Worm (Caenorhabditis elegans) whole organism, L4 larva: Measurements from ENCODE around the gene srd-42.

Experiments
- F26F4.8 ChIP-seq: fragments of 200-800 bp; sonication (Bioruptor generic); conservative IDR thresholded peaks from 2 replicates; pipeline ENCODE4 v1.3.6; 2022; ENCODE audit warnings: missing genetic modification characterization, missing compliant biosample characterization
- F37D6.2 ChIP-seq: sonication (generic microtip); optimal IDR thresholded peaks from 2 replicates; lab custom pipeline; 2016; ENCODE audit warnings: mild to moderate bottlenecking, missing genetic modification characterization, missing compliant biosample characterization
- F49E8.2 ChIP-seq: sonication (generic microtip); optimal IDR thresholded peaks from 2 replicates; lab custom pipeline; 2016; ENCODE audit warnings: missing compliant biosample characterization, mild to moderate bottlenecking, missing genetic modification characterization, borderline replicate concordance
- T20F7.1 ChIP-seq: fragments of 200-800 bp; sonication (Bioruptor generic); optimal IDR thresholded peaks from 2 replicates; lab custom pipeline; 2018; ENCODE audit warnings: mild to moderate bottlenecking, missing genetic modification characterization, missing compliant biosample characterization
- T26A8.4 ChIP-seq: fragments of 200-800 bp; sonication (Bioruptor generic); IDR thresholded peaks from 2 replicates; pipeline ENCODE4 v1.3.6; 2022; ENCODE audit warnings: missing genetic modification characterization, missing compliant biosample characterization
- Y48G9A.11 ChIP-seq: fragments of 200-800 bp; sonication (Bioruptor generic); IDR thresholded peaks from 2 replicates; pipeline ENCODE4 v1.3.6; 2022; ENCODE audit warnings: missing genetic modification reagents, missing genetic modification characterization, missing compliant biosample characterization
- Y5F2A.4 ChIP-seq: fragments of 200-800 bp; sonication (Bioruptor generic); optimal IDR thresholded peaks from 2 replicates; lab custom pipeline; 2018; ENCODE audit warnings: mild to moderate bottlenecking, missing genetic modification characterization, missing compliant biosample characterization
- attf-4 ChIP-seq: sonication (generic microtip); optimal IDR thresholded peaks from 3 replicates; lab custom pipeline; 2017; ENCODE audit warnings: missing biosample characterization, missing genetic modification characterization
- ceh-20 ChIP-seq: fragments of 200-800 bp; sonication (Bioruptor generic); IDR thresholded peaks from 2 replicates; pipeline ENCODE4 v1.3.6; 2022; ENCODE audit warnings: missing genetic modification reagents, missing genetic modification characterization, missing compliant biosample characterization
- ceh-82 ChIP-seq: sonication (generic microtip); optimal IDR thresholded peaks from 2 replicates; lab custom pipeline; 2017; ENCODE audit warnings: missing biosample characterization, missing genetic modification characterization
- ces-1 ChIP-seq: fragments of 150-350 bp; sonication (generic microtip); optimal IDR thresholded peaks from 4 replicates; lab custom pipeline; 2014; ENCODE audit warnings: missing biosample characterization, missing genetic modification reagents, missing genetic modification characterization
- ctbp-1 ChIP-seq: fragments of 200-800 bp; sonication (Bioruptor generic); IDR thresholded peaks from 2 replicates; pipeline ENCODE4 v1.3.6; 2022; ENCODE audit warnings: missing genetic modification reagents, missing genetic modification characterization, missing compliant biosample characterization
- daf-16 ChIP-seq, 3 experiments: sonication (generic microtip); optimal IDR thresholded peaks; 2 replicates each; lab custom pipeline; 2016 to 2017; ENCODE audit warnings: missing genetic modification characterization in 3 of 3, missing genetic modification reagents in 3 of 3, mild to moderate bottlenecking in 2 of 3, missing compliant biosample characterization in 2 of 3, missing biosample characterization in 1 of 3, moderate library complexity in 1 of 3
- daf-8 ChIP-seq: fragments of 200-800 bp; sonication (Bioruptor generic); IDR thresholded peaks from 2 replicates; pipeline ENCODE4 v1.3.6; 2022; ENCODE audit warnings: missing genetic modification characterization, missing compliant biosample characterization
- dmd-6 ChIP-seq: fragments of 200-800 bp; sonication (Bioruptor generic); IDR thresholded peaks from 2 replicates; pipeline ENCODE4 v1.3.6; 2022; ENCODE audit warnings: missing genetic modification reagents, missing genetic modification characterization, missing compliant biosample characterization
- dve-1 ChIP-seq: sonication (generic microtip); optimal IDR thresholded peaks from 2 replicates; lab custom pipeline; 2017; ENCODE audit warnings: antibody characterized with exemption, mild to moderate bottlenecking, missing genetic modification characterization, missing compliant biosample characterization; ENCODE audit not compliant: insufficient read depth
- gei-8 ChIP-seq: fragments of 200-800 bp; sonication (Bioruptor generic); optimal IDR thresholded peaks from 2 replicates; lab custom pipeline; 2018; ENCODE audit warnings: mild to moderate bottlenecking, missing genetic modification characterization, missing compliant biosample characterization
- hlh-11 ChIP-seq: fragments of 200-800 bp; sonication (Bioruptor generic); optimal IDR thresholded peaks from 2 replicates; lab custom pipeline; 2018; ENCODE audit warnings: mild to moderate bottlenecking, missing genetic modification characterization, missing compliant biosample characterization
- hlh-30 ChIP-seq: sonication (generic microtip); optimal IDR thresholded peaks from 2 replicates; lab custom pipeline; 2017; ENCODE audit warnings: antibody characterized with exemption, mild to moderate bottlenecking, missing genetic modification characterization, missing compliant biosample characterization; ENCODE audit not compliant: insufficient read depth
- jun-1 ChIP-seq: fragments of 150-350 bp; optimal IDR thresholded peaks from 2 replicates; lab custom pipeline; 2014; ENCODE audit warnings: missing biosample characterization, missing genetic modification reagents, missing genetic modification characterization
- lsy-2 ChIP-seq, 2 experiments: fragments of 150-350 bp in 1 of 2; sonication (generic microtip) in 1 of 2; optimal IDR thresholded peaks; 2 replicates each; lab custom pipeline; 2014 to 2017; ENCODE audit warnings: missing biosample characterization in 2 of 2, missing genetic modification characterization in 2 of 2
- mdl-1 ChIP-seq, 2 experiments: fragments of 150-350 bp in 1 of 2; sonication (generic microtip) in 1 of 2; optimal IDR thresholded peaks; 2 replicates each; lab custom pipeline; 2014 to 2017; ENCODE audit warnings: missing biosample characterization in 2 of 2, missing genetic modification characterization in 2 of 2
- mep-1 ChIP-seq: fragments of 150-350 bp; sonication (generic microtip); optimal IDR thresholded peaks from 3 replicates; lab custom pipeline; 2014; ENCODE audit warnings: missing biosample characterization, missing genetic modification characterization
- mxl-3 ChIP-seq: fragments of 200-800 bp; sonication (Bioruptor generic); optimal IDR thresholded peaks from 2 replicates; lab custom pipeline; 2018; ENCODE audit warnings: mild to moderate bottlenecking, missing genetic modification characterization, missing compliant biosample characterization
- nhr-111 ChIP-seq: fragments of 200-800 bp; sonication (Bioruptor generic); optimal IDR thresholded peaks from 2 replicates; lab custom pipeline; 2018; ENCODE audit warnings: mild to moderate bottlenecking, missing genetic modification characterization, missing compliant biosample characterization
- nhr-237 ChIP-seq: sonication (generic microtip); optimal IDR thresholded peaks from 2 replicates; lab custom pipeline; 2017; ENCODE audit warnings: missing biosample characterization, missing genetic modification characterization
- nhr-25 ChIP-seq: sonication (generic microtip); optimal IDR thresholded peaks from 2 replicates; lab custom pipeline; 2017; ENCODE audit warnings: missing genetic modification characterization, mild to moderate bottlenecking, missing compliant biosample characterization, antibody characterized with exemption, moderate library complexity, borderline replicate concordance; ENCODE audit not compliant: insufficient read depth
- nhr-28 ChIP-seq: fragments of 150-350 bp; optimal IDR thresholded peaks from 2 replicates; lab custom pipeline; 2014; ENCODE audit warnings: missing biosample characterization, missing genetic modification characterization
- nhr-41 ChIP-seq: fragments of 200-800 bp; sonication (Bioruptor generic); IDR thresholded peaks from 2 replicates; pipeline ENCODE4 v1.3.6; 2022; ENCODE audit warnings: missing genetic modification reagents, missing genetic modification characterization, missing compliant biosample characterization
- nhr-42 ChIP-seq: fragments of 200-800 bp; sonication (Bioruptor generic); IDR thresholded peaks from 2 replicates; pipeline ENCODE4 v1.3.6; 2022; ENCODE audit warnings: missing genetic modification characterization, missing compliant biosample characterization
- nhr-48 ChIP-seq: sonication (generic microtip); optimal IDR thresholded peaks from 2 replicates; lab custom pipeline; 2016; ENCODE audit warnings: mild to moderate bottlenecking, missing genetic modification characterization, missing compliant biosample characterization
- nhr-77 ChIP-seq: fragments of 150-350 bp; optimal IDR thresholded peaks from 2 replicates; lab custom pipeline; 2014; ENCODE audit warnings: missing biosample characterization, missing genetic modification characterization
- pha-4 ChIP-seq, 2 experiments: fragments of 150-350 bp in 1 of 2; fragments of 200-800 bp in 1 of 2; sonication (Bioruptor generic) in 1 of 2; IDR thresholded peaks in 1 of 2; optimal IDR thresholded peaks in 1 of 2; 2 replicates each; pipeline versions ENCODE4 v1.3.6 to Lab custom; 2014 to 2022; ENCODE audit warnings: missing genetic modification characterization in 2 of 2, missing genetic modification reagents in 2 of 2, missing biosample characterization in 1 of 2, missing compliant biosample characterization in 1 of 2
- php-3 ChIP-seq: fragments of 200-800 bp; sonication (Bioruptor generic); IDR thresholded peaks from 2 replicates; pipeline ENCODE4 v1.3.6; 2022; ENCODE audit warnings: missing genetic modification reagents, missing genetic modification characterization, missing compliant biosample characterization
- pqm-1 ChIP-seq: sonication (generic microtip); optimal IDR thresholded peaks from 2 replicates; lab custom pipeline; 2017; ENCODE audit warnings: missing biosample characterization, missing genetic modification characterization
- set-16 ChIP-seq: fragments of 200-800 bp; sonication (Bioruptor generic); IDR thresholded peaks from 2 replicates; pipeline ENCODE4 v1.3.6; 2022; ENCODE audit warnings: missing genetic modification reagents, missing genetic modification characterization, missing compliant biosample characterization
- skn-1 ChIP-seq: fragments of 150-350 bp; optimal IDR thresholded peaks from 2 replicates; lab custom pipeline; 2014; ENCODE audit warnings: missing biosample characterization, missing genetic modification characterization
- tag-97 ChIP-seq: fragments of 200-800 bp; sonication (Bioruptor generic); IDR thresholded peaks from 2 replicates; pipeline ENCODE4 v1.3.6; 2022; ENCODE audit warnings: missing genetic modification characterization, missing compliant biosample characterization
- tra-1 ChIP-seq: fragments of 200-800 bp; sonication (Bioruptor generic); IDR thresholded peaks from 2 replicates; pipeline ENCODE4 v1.3.6; 2022; ENCODE audit warnings: missing genetic modification reagents, missing genetic modification characterization, missing compliant biosample characterization
- unc-39 ChIP-seq: sonication (generic microtip); optimal IDR thresholded peaks from 2 replicates; lab custom pipeline; 2017; ENCODE audit warnings: missing biosample characterization, missing genetic modification characterization
- unc-62 ChIP-seq, 3 experiments: fragments of 150-350 bp in 1 of 3; sonication (generic microtip); optimal IDR thresholded peaks in 2 of 3; peaks in 1 of 3; 1 replicate in 1 of 3; 2 replicates in 2 of 3; lab custom pipeline; 2014 to 2017; ENCODE audit warnings: missing biosample characterization in 3 of 3, missing genetic modification characterization in 3 of 3, missing genetic modification reagents in 3 of 3, missing genotype in 1 of 3
- zag-1 ChIP-seq: fragments of 150-350 bp; optimal IDR thresholded peaks from 2 replicates; lab custom pipeline; 2014; ENCODE audit warnings: missing biosample characterization, missing genetic modification characterization
- zfp-3 ChIP-seq: fragments of 200-800 bp; sonication (Bioruptor generic); conservative IDR thresholded peaks from 2 replicates; pipeline ENCODE4 v1.3.6; 2022; ENCODE audit warnings: missing genetic modification reagents, missing genetic modification characterization, missing compliant biosample characterization

The srd-42 gene

DNA sequence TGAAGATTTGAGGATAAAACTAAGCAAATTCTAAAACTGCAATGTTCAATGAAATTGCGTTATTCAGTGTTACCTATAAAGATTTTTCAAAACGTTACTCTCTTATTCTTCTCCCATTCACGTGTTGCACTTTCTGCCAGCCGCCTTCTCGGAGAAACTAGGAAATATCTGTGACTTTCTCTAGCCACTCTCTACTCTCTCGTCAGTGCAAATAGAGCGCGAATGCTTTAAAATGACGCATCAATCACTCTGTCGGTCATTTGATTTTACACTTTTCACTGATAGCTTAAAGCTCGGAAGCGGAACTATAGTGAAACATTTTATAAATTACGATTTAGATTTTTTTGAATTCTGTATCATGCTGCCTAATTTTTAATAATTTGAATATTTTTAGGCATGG lies 25.6 kb upstream of the srd-42 start (continued):
- TF ChIP-seq Y48G9A.11 (GFP tag; lab: Robert Waterston, UW) (no peak), T20F7.1 (no peak), gei-8 (no peak), ces-1 (GFP tag; lab: Kevin White, UChicago) (no peak), nhr-42 (GFP tag; lab: Robert Waterston, UW) (no peak), mxl-3 (GFP tag; lab: Kevin White, UChicago) (peak; percentile 69)

- TF ChIP-seq nhr-48 (tag; lab: Kevin White, UChicago): peak; percentile 39
- 0 out of 2 replicates have a peak, but pooled peaks have one; percentile 40 for TF ChIP-seq nhr-41 (GFP tag; lab: Robert Waterston, UW)
- TF ChIP-seq F49E8.2 (tag; lab: Kevin White, UChicago): no peak
- 0 out of 2 replicates have a peak, but pooled peaks have one; percentile 15 for TF ChIP-seq ceh-20 (GFP tag; lab: Robert Waterston, UW)
- TF ChIP-seq tag-97 (GFP tag; lab: Robert Waterston, UW): no peak
- TF ChIP-seq tra-1 (GFP tag; lab: Robert Waterston, UW): peak; percentile 57; the same call in 1 of the 2 replicates
- peak; percentile 89 for TF ChIP-seq dmd-6 (GFP tag; lab: Robert Waterston, UW)
- TF ChIP-seq F26F4.8 (GFP tag; lab: Robert Waterston, UW): no peak
- TF ChIP-seq attf-4: no peak
- peak; percentile 61 for TF ChIP-seq dve-1
- peak; percentile 79 for TF ChIP-seq hlh-30 (tag; lab: Kevin White, UChicago)
- no peak for TF ChIP-seq pha-4 (GFP tag; IDR thresholded peaks at IDR 0.05; lab: Robert Waterston, UW)
- TF ChIP-seq pha-4 (tag; optimal IDR thresholded peaks at IDR 0.05; lab: Kevin White, UChicago): no peak
- peak; percentile 78; the same call in 1 of the 2 replicates for TF ChIP-seq zfp-3
- no peak for TF ChIP-seq Y5F2A.4 (GFP tag; lab: Kevin White, UChicago)
- no peak for TF ChIP-seq ctbp-1 (GFP tag; lab: Robert Waterston, UW)
- peak; percentile 65 for TF ChIP-seq hlh-11 (tag; lab: Kevin White, UChicago)
- TF ChIP-seq mdl-1 (tag; optimal IDR thresholded peaks at IDR 0.05; lab: Kevin White, UChicago): peak in 1 of 2 experiments; percentile 19
- TF ChIP-seq pqm-1 (tag; lab: Kevin White, UChicago): peak; percentile 26
- no peak for TF ChIP-seq set-16 (GFP tag; lab: Robert Waterston, UW)
- TF ChIP-seq nhr-28 (tag; lab: Kevin White, UChicago): peak; percentile 62
- no peak for TF ChIP-seq nhr-237 (tag; lab: Kevin White, UChicago)
- TF ChIP-seq daf-16 (GFP tag; optimal IDR thresholded peaks at IDR 0.05; lab: Kevin White, UChicago): no peak
- peak; percentile 54 for TF ChIP-seq daf-16 (tag; optimal IDR thresholded peaks at IDR 0.05; lab: Kevin White, UChicago)
- TF ChIP-seq php-3 (GFP tag; lab: Robert Waterston, UW): 0 out of 2 replicates have a peak, but pooled peaks have one; percentile 41
- peak; percentile 42 for TF ChIP-seq nhr-77 (tag; lab: Kevin White, UChicago)
- peak; percentile 14; the same call in 1 of the 2 replicates for TF ChIP-seq T26A8.4 (GFP tag; lab: Robert Waterston, UW)
- TF ChIP-seq lsy-2 (tag; optimal IDR thresholded peaks at IDR 0.05; lab: Kevin White, UChicago): peak in 1 of 2 experiments; percentile 41
Observed at ce11 chrX:13328034-13328433, 24.8 kb upstream of the srd-42 start, which contains the start of gene sir-2.2. Gene sir-2.2 (plus strand): TSS chrX:13328067.

ce11 chrX:13325039-13325438 lies 21.8 kb upstream of the srd-42 start:
- TF ChIP-seq nhr-111 (GFP tag; lab: Kevin White, UChicago) (no peak), hlh-30 (tag; lab: Kevin White, UChicago) (peak; percentile 67), zag-1 (no peak), ceh-20 (GFP tag; lab: Robert Waterston, UW) (peak; percentile 58), nhr-28 (tag; lab: Kevin White, UChicago) (peak; percentile 76), nhr-25 (tag; lab: Kevin White, UChicago) (peak; percentile 72), jun-1 (no peak), nhr-48 (tag; lab: Kevin White, UChicago) (peak; percentile 53), ceh-82 (tag; lab: Kevin White, UChicago) (no peak), daf-16 (GFP tag; optimal IDR thresholded peaks at IDR 0.05; lab: Kevin White, UChicago) (no peak), daf-16 (tag; optimal IDR thresholded peaks at IDR 0.05; lab: Kevin White, UChicago) (no peak), mep-1 (tag; lab: Kevin White, UChicago) (no peak), Y5F2A.4 (GFP tag; lab: Kevin White, UChicago) (no peak), unc-39 (tag; lab: Kevin White, UChicago) (no peak), mdl-1 (tag; optimal IDR thresholded peaks at IDR 0.05; lab: Kevin White, UChicago) (peak in 1 of 2 experiments; percentile 72), unc-62 (GFP tag; optimal IDR thresholded peaks at IDR 0.05 in 1 of 2; lab: Kevin White, UChicago) (peak in 1 of 2 experiments; percentile 98), unc-62 (tag; optimal IDR thresholded peaks at IDR 0.05; lab: Kevin White, UChicago) (no peak), F37D6.2 (tag; lab: Kevin White, UChicago) (no peak), skn-1 (tag; lab: Kevin White, UChicago) (no peak), hlh-11 (tag; lab: Kevin White, UChicago) (peak; percentile 33), tra-1 (GFP tag; lab: Robert Waterston, UW) (no peak), nhr-77 (tag; lab: Kevin White, UChicago) (no peak), daf-8 (no peak)
